Worm (Caenorhabditis elegans): ENCODE measurements around the gene F32D8.8.

ce11 chrV:10893510-10894128 lies 9.0 kb downstream of the F32D8.8 start, which contains the start of gene F32D8.4:
- TF ChIP-seq him-1 (tag; optimal IDR thresholded peaks at IDR 0.05) (no peak), W03F9.2 (tag; optimal IDR thresholded peaks at IDR 0.05) (no peak), dao-5 (tag; optimal IDR thresholded peaks at IDR 0.05) (no peak)

Measured in whole organism, L4/young adult.